Fruit fly (Drosophila melanogaster) whole organism, embryonic: Measurements from ENCODE around the gene CG2059.

Experiments used
- Ada2b ChIP-seq: fragments of 200-800 bp; sonication (Bioruptor generic); IDR thresholded peaks from 2 replicates; pipeline ENCODE4 v1.3.6; 2022; ENCODE audit warnings: missing biosample characterization, missing genetic modification characterization
- Adf1 ChIP-seq: fragments of 200-800 bp; sonication (Bioruptor generic); IDR thresholded peaks from 2 replicates; pipeline ENCODE4 v1.3.6; 2022; ENCODE audit warnings: missing biosample characterization, missing genetic modification characterization
- Atf6 ChIP-seq: fragments of 200-800 bp; sonication (Bioruptor generic); IDR thresholded peaks from 2 replicates; pipeline ENCODE4 v1.3.6; 2022; ENCODE audit warnings: missing biosample characterization, missing genetic modification characterization
- C15 ChIP-seq: fragments of 200-800 bp; sonication (Bioruptor generic); IDR thresholded peaks from 3 replicates; pipeline ENCODE4 v1.3.6; 2022; ENCODE audit warnings: missing biosample characterization, missing genetic modification characterization
- CG10267 ChIP-seq: fragments of 200-800 bp; sonication (Bioruptor generic); optimal IDR thresholded peaks from 2 replicates; lab custom pipeline; 2018; ENCODE audit warnings: missing biosample characterization, mild to moderate bottlenecking, missing genetic modification characterization, moderate library complexity
- CG10654 ChIP-seq: fragments of 200-800 bp; sonication (Bioruptor generic); optimal IDR thresholded peaks from 2 replicates; lab custom pipeline; 2016; ENCODE audit warnings: missing biosample characterization, missing genetic modification characterization
- CG11085 ChIP-seq: fragments of 200-800 bp; sonication (Bioruptor generic); IDR thresholded peaks from 2 replicates; pipeline ENCODE4 v1.3.6; 2022; ENCODE audit warnings: missing biosample characterization, missing genetic modification characterization
- CG11456 ChIP-seq: fragments of 200-800 bp; sonication (Bioruptor generic); IDR thresholded peaks from 3 replicates; pipeline ENCODE4 v1.3.6; 2022; ENCODE audit warnings: missing biosample characterization, missing genetic modification characterization
- CG1233 ChIP-seq: fragments of 200-800 bp; sonication (Bioruptor generic); optimal IDR thresholded peaks from 4 replicates; lab custom pipeline; 2018; ENCODE audit warnings: missing biosample characterization, mild to moderate bottlenecking, missing genetic modification characterization
- CG14710 ChIP-seq: fragments of 200-800 bp; sonication (Bioruptor generic); optimal IDR thresholded peaks from 3 replicates; lab custom pipeline; 2019; ENCODE audit warnings: missing biosample characterization, mild to moderate bottlenecking, missing genetic modification characterization, moderate library complexity
- CG15011 ChIP-seq: fragments of 200-800 bp; sonication (Bioruptor generic); optimal IDR thresholded peaks from 3 replicates; lab custom pipeline; 2018; ENCODE audit warnings: missing biosample characterization, mild to moderate bottlenecking, missing genetic modification characterization
- CG15514 ChIP-seq: fragments of 200-800 bp; sonication (Bioruptor generic); optimal IDR thresholded peaks from 3 replicates; lab custom pipeline; 2017; ENCODE audit warnings: missing biosample characterization, missing genetic modification characterization, mild to moderate bottlenecking, moderate library complexity, missing genetic modification reagents
- CG1647 ChIP-seq: fragments of 200-800 bp; sonication (Bioruptor generic); optimal IDR thresholded peaks from 3 replicates; lab custom pipeline; 2016; ENCODE audit warnings: missing biosample characterization, missing genetic modification characterization
- CG17385 ChIP-seq: fragments of 200-800 bp; sonication (Bioruptor generic); optimal IDR thresholded peaks from 3 replicates; lab custom pipeline; 2018; ENCODE audit warnings: missing biosample characterization, mild to moderate bottlenecking, missing genetic modification characterization
- CG17612 ChIP-seq: fragments of 200-800 bp; sonication (Bioruptor generic); IDR thresholded peaks from 2 replicates; pipeline ENCODE4 v1.3.6; 2022; ENCODE audit warnings: missing biosample characterization, missing genetic modification characterization
- CG17802 ChIP-seq: fragments of 200-800 bp; sonication (Bioruptor generic); optimal IDR thresholded peaks from 2 replicates; lab custom pipeline; 2018; ENCODE audit warnings: missing biosample characterization, mild to moderate bottlenecking, missing genetic modification characterization, moderate library complexity
- CG31365 ChIP-seq: fragments of 200-800 bp; sonication (Bioruptor generic); optimal IDR thresholded peaks from 2 replicates; lab custom pipeline; 2018; ENCODE audit warnings: missing biosample characterization, mild to moderate bottlenecking, missing genetic modification characterization
- CG31388 ChIP-seq: fragments of 200-800 bp; sonication (Bioruptor generic); optimal IDR thresholded peaks from 2 replicates; lab custom pipeline; 2016; ENCODE audit warnings: missing biosample characterization, missing genetic modification characterization
- CG34422 ChIP-seq: fragments of 200-800 bp; sonication (Bioruptor generic); IDR thresholded peaks from 3 replicates; pipeline ENCODE4 v1.3.6; 2022; ENCODE audit warnings: missing biosample characterization, missing genetic modification characterization
- CG8359 ChIP-seq: fragments of 200-800 bp; sonication (Bioruptor generic); optimal IDR thresholded peaks from 2 replicates; lab custom pipeline; 2017; ENCODE audit warnings: missing biosample characterization, mild to moderate bottlenecking, missing genetic modification characterization, borderline replicate concordance
- CG9215 ChIP-seq: fragments of 200-800 bp; sonication (Bioruptor generic); IDR thresholded peaks from 2 replicates; pipeline ENCODE4 v1.3.6; 2022; ENCODE audit warnings: missing biosample characterization, missing genetic modification characterization
- CTCF ChIP-seq: fragments of 200-800 bp; sonication (Bioruptor generic); optimal IDR thresholded peaks from 2 replicates; lab custom pipeline; 2017; ENCODE audit warnings: missing biosample characterization, mild to moderate bottlenecking, missing genetic modification characterization, moderate library complexity
- CrebB ChIP-seq: fragments of 200-800 bp; sonication (Bioruptor generic); optimal IDR thresholded peaks from 3 replicates; lab custom pipeline; 2018; ENCODE audit warnings: missing biosample characterization, mild to moderate bottlenecking, missing genetic modification characterization
- Deaf1 ChIP-seq: fragments of 200-800 bp; optimal IDR thresholded peaks from 3 replicates; lab custom pipeline; 2019; ENCODE audit warnings: missing biosample characterization, mild to moderate bottlenecking, missing genetic modification characterization, moderate library complexity
- Dfd ChIP-seq, 2 experiments: fragments of >200 bp; optimal IDR thresholded peaks; 2 replicates each; lab custom pipeline; 2017; ENCODE audit warnings: missing biosample characterization in 2 of 2, missing genetic modification characterization in 2 of 2
- ERR ChIP-seq: fragments of 200-800 bp; sonication (Bioruptor generic); optimal IDR thresholded peaks from 2 replicates; lab custom pipeline; 2016; ENCODE audit warnings: missing biosample characterization, missing genetic modification characterization
- Ets65A ChIP-seq: fragments of 200-800 bp; sonication (Bioruptor generic); peaks from one replicate; lab custom pipeline; 2016; ENCODE audit warnings: missing biosample characterization, missing genetic modification characterization
- Fer3 ChIP-seq: fragments of 200-800 bp; sonication (Bioruptor generic); optimal IDR thresholded peaks from 2 replicates; lab custom pipeline; 2018; ENCODE audit warnings: missing biosample characterization, mild to moderate bottlenecking, missing genetic modification characterization, moderate library complexity
- Gsc ChIP-seq: fragments of 200-800 bp; sonication (Bioruptor generic); IDR thresholded peaks from 2 replicates; pipeline ENCODE4 v1.3.6; 2022; ENCODE audit warnings: missing biosample characterization, missing genetic modification characterization
- HmgZ ChIP-seq: fragments of 200-800 bp; sonication (Bioruptor generic); optimal IDR thresholded peaks from 2 replicates; lab custom pipeline; 2018; ENCODE audit warnings: missing biosample characterization, mild to moderate bottlenecking, missing genetic modification characterization
- Hr3 ChIP-seq: fragments of 200-800 bp; sonication (Bioruptor generic); optimal IDR thresholded peaks from 3 replicates; lab custom pipeline; 2016; ENCODE audit warnings: missing biosample characterization, missing genetic modification characterization
- Lim3 ChIP-seq: fragments of 200-800 bp; sonication (Bioruptor generic); IDR thresholded peaks from 2 replicates; pipeline ENCODE4 v1.3.6; 2022; ENCODE audit warnings: missing biosample characterization, missing genetic modification characterization
- NfI ChIP-seq: fragments of 200-800 bp; sonication (Bioruptor generic); optimal IDR thresholded peaks from 3 replicates; lab custom pipeline; 2018; ENCODE audit warnings: missing biosample characterization, mild to moderate bottlenecking, missing genetic modification characterization, moderate library complexity
- Side ChIP-seq: fragments of 200-800 bp; sonication (Bioruptor generic); optimal IDR thresholded peaks from 2 replicates; lab custom pipeline; 2016; ENCODE audit warnings: missing biosample characterization, missing genetic modification characterization
- bab2 ChIP-seq: fragments of 200-800 bp; sonication (Bioruptor generic); optimal IDR thresholded peaks from 2 replicates; lab custom pipeline; 2016; ENCODE audit warnings: missing biosample characterization, missing genetic modification characterization
- cad ChIP-seq: fragments of >200 bp; optimal IDR thresholded peaks from 2 replicates; lab custom pipeline; 2017; ENCODE audit warnings: missing biosample characterization, missing genetic modification characterization
- cas ChIP-seq: fragments of 200-800 bp; sonication (Bioruptor generic); IDR thresholded peaks from 2 replicates; pipeline ENCODE4 v1.3.6; 2022; ENCODE audit warnings: missing biosample characterization, missing genetic modification characterization
- emc ChIP-seq: fragments of 200-800 bp; sonication (Bioruptor generic); optimal IDR thresholded peaks from 2 replicates; lab custom pipeline; 2016; ENCODE audit warnings: missing biosample characterization, missing genetic modification characterization
- exex ChIP-seq: fragments of 200-800 bp; sonication (Bioruptor generic); optimal IDR thresholded peaks from 4 replicates; lab custom pipeline; 2018; ENCODE audit warnings: missing biosample characterization, mild to moderate bottlenecking, missing genetic modification characterization, moderate library complexity
- gt ChIP-seq: fragments of 200-800 bp; sonication (Bioruptor generic); IDR thresholded peaks from 2 replicates; pipeline ENCODE4 v1.3.6; 2022; ENCODE audit warnings: missing biosample characterization, missing genetic modification characterization
- hth ChIP-seq: fragments of >200 bp; optimal IDR thresholded peaks from 2 replicates; lab custom pipeline; 2017; ENCODE audit warnings: inconsistent platforms
- kay ChIP-seq: fragments of 200-800 bp; sonication (Bioruptor generic); optimal IDR thresholded peaks from 2 replicates; lab custom pipeline; 2016; ENCODE audit warnings: missing biosample characterization, missing genetic modification characterization
- lab ChIP-seq: fragments of 200-800 bp; sonication (Bioruptor generic); optimal IDR thresholded peaks from 3 replicates; lab custom pipeline; 2017; ENCODE audit warnings: missing biosample characterization, missing genetic modification characterization, mild to moderate bottlenecking, moderate library complexity, missing genetic modification reagents
- lbe ChIP-seq: fragments of 200-800 bp; sonication (Bioruptor generic); optimal IDR thresholded peaks from 2 replicates; lab custom pipeline; 2016; ENCODE audit warnings: missing biosample characterization, mild to moderate bottlenecking, missing genetic modification characterization
- mam ChIP-seq: fragments of 200-800 bp; sonication (Bioruptor generic); optimal IDR thresholded peaks from 3 replicates; lab custom pipeline; 2016; ENCODE audit warnings: missing biosample characterization, missing genetic modification characterization
- pb ChIP-seq: fragments of 200-800 bp; sonication (Bioruptor generic); optimal IDR thresholded peaks from 3 replicates; lab custom pipeline; 2016; ENCODE audit warnings: missing biosample characterization, missing genetic modification characterization
- pzg ChIP-seq: fragments of 200-800 bp; sonication (Bioruptor generic); optimal IDR thresholded peaks from 3 replicates; lab custom pipeline; 2018; ENCODE audit warnings: missing biosample characterization, mild to moderate bottlenecking, missing genetic modification characterization, moderate library complexity
- sd ChIP-seq: fragments of 200-800 bp; sonication (Bioruptor generic); optimal IDR thresholded peaks from 3 replicates; lab custom pipeline; 2018; ENCODE audit warnings: missing biosample characterization, mild to moderate bottlenecking, missing genetic modification characterization, moderate library complexity
- tio ChIP-seq: fragments of 200-800 bp; sonication (Bioruptor generic); optimal IDR thresholded peaks from 2 replicates; lab custom pipeline; 2017; ENCODE audit warnings: missing biosample characterization, missing genetic modification characterization, inconsistent platforms
- tll ChIP-seq, 2 experiments: fragments of 200-800 bp in 1 of 2; fragments of >200 bp in 1 of 2; sonication (Bioruptor generic) in 1 of 2; optimal IDR thresholded peaks; 2 replicates each; lab custom pipeline; 2017 to 2019; ENCODE audit warnings: missing biosample characterization in 2 of 2, missing genetic modification characterization in 2 of 2, mild to moderate bottlenecking in 1 of 2, moderate library complexity in 1 of 2
- tna ChIP-seq: fragments of 200-800 bp; sonication (Bioruptor generic); IDR thresholded peaks from 2 replicates; pipeline ENCODE4 v1.3.6; 2022; ENCODE audit warnings: missing biosample characterization, missing genetic modification characterization; ENCODE audit not compliant: partially characterized antibody
- ttk ChIP-seq: fragments of 200-800 bp; sonication (Bioruptor generic); IDR thresholded peaks from 2 replicates; pipeline ENCODE4 v2.1.2; 2022; ENCODE audit warnings: missing biosample characterization, missing genetic modification characterization

Gene CG2059

dm6 chrX:7290811-7291515, 4.8 kb downstream of the CG2059 start, which contains the start of gene unc-119 (continued):
- no peak for TF ChIP-seq CG11085 (GFP tag; lab: Robert Waterston, UW)
- no peak for TF ChIP-seq emc (GFP tag; lab: Kevin White, UChicago)
- no peak for TF ChIP-seq Gsc (GFP tag; lab: Robert Waterston, UW)
- no peak for TF ChIP-seq CG15011 (GFP tag; lab: Kevin White, UChicago)
- TF ChIP-seq CG11456 = no peak
- no peak for TF ChIP-seq Side (GFP tag; lab: Kevin White, UChicago)
- no peak for TF ChIP-seq mam (GFP tag; lab: Kevin White, UChicago)
- TF ChIP-seq CG31388 (GFP tag; lab: Kevin White, UChicago) = no peak
- TF ChIP-seq CG17612 = no peak
- no peak for TF ChIP-seq CrebB
- peak; percentile 49; the same call in 1 of the 2 replicates for TF ChIP-seq tna (GFP tag; lab: Robert Waterston, UW)
- no peak for TF ChIP-seq tio
- TF ChIP-seq tll (GFP tag; optimal IDR thresholded peaks at IDR 0.05; lab: Kevin White, UChicago) = no peak
- TF ChIP-seq lab = no peak
- no peak for TF ChIP-seq bab2 (GFP tag; lab: Kevin White, UChicago)
- no peak for TF ChIP-seq C15 (GFP tag; lab: Robert Waterston, UW)
- TF ChIP-seq pb (GFP tag; lab: Kevin White, UChicago) = no peak
- TF ChIP-seq CG10267 = peak; percentile 34
- no peak for TF ChIP-seq ttk (GFP tag; lab: Robert Waterston, UW)
- TF ChIP-seq CG1647 (GFP tag; lab: Kevin White, UChicago) = no peak
- TF ChIP-seq CG31365 (tag; lab: Kevin White, UChicago) = no peak
- no peak for TF ChIP-seq CG8359 (GFP tag; lab: Kevin White, UChicago)
- no peak for TF ChIP-seq lbe (GFP tag; lab: Kevin White, UChicago)
- no peak for TF ChIP-seq hth (lab: Kevin White, UChicago)
- no peak for TF ChIP-seq cad
- no peak for TF ChIP-seq Fer3 (tag; lab: Kevin White, UChicago)
- no peak for TF ChIP-seq gt (GFP tag; lab: Robert Waterston, UW)
- peak; percentile 100 for TF ChIP-seq CG14710 (tag; lab: Kevin White, UChicago)
- peak; percentile 7 for TF ChIP-seq NfI (GFP tag; lab: Kevin White, UChicago)
- no peak for TF ChIP-seq Ada2b (GFP tag; lab: Robert Waterston, UW)
- TF ChIP-seq CTCF (GFP tag; lab: Kevin White, UChicago) = peak; percentile 63
- peak; percentile 0 for TF ChIP-seq HmgZ (tag; lab: Kevin White, UChicago)
- no peak for TF ChIP-seq CG9215
- peak; percentile 19 for TF ChIP-seq sd (tag; lab: Kevin White, UChicago)
- no peak for TF ChIP-seq CG10654 (GFP tag; lab: Kevin White, UChicago)
- peak; percentile 52 for TF ChIP-seq CG15514 (GFP tag; lab: Kevin White, UChicago)
- TF ChIP-seq CG1233 (GFP tag; lab: Kevin White, UChicago) = no peak
- no peak for TF ChIP-seq Dfd (GFP tag; optimal IDR thresholded peaks at IDR 0.05; lab: Kevin White, UChicago)
- TF ChIP-seq Hr3 = no peak
- no peak for TF ChIP-seq cas (GFP tag; lab: Robert Waterston, UW)
- no peak for TF ChIP-seq CG17385 (GFP tag; lab: Kevin White, UChicago)
- no peak for TF ChIP-seq kay (GFP tag; lab: Kevin White, UChicago)
- TF ChIP-seq Deaf1 = no peak
- no peak for TF ChIP-seq ERR (GFP tag; lab: Kevin White, UChicago)
- TF ChIP-seq exex = no peak
- TF ChIP-seq Lim3 (GFP tag; lab: Robert Waterston, UW) = no peak
- TF ChIP-seq Adf1 (GFP tag; lab: Robert Waterston, UW) = no peak
- no peak for TF ChIP-seq Ets65A (GFP tag; lab: Kevin White, UChicago)
- TF ChIP-seq CG34422 (GFP tag; lab: Robert Waterston, UW) = no peak
- TF ChIP-seq pzg (GFP tag; lab: Kevin White, UChicago) = peak; percentile 93
- TF ChIP-seq Atf6 (GFP tag; lab: Robert Waterston, UW) = no peak
- TF ChIP-seq CG17802 (tag; lab: Kevin White, UChicago) = no peak
